Fruit fly (Drosophila melanogaster): ENCODE results near the gene Stip1.

The Stip1 gene

dm6 chr2L:277122-277671 is 17.7 kb upstream of the Stip1 start, which contains the start of gene smo (continued):
- no peak for TF ChIP-seq CG2875 (GFP tag; optimal IDR thresholded peaks at IDR 0.05)
- TF ChIP-seq CG7786 (GFP tag; optimal IDR thresholded peaks at IDR 0.05), result peak; percentile 24
- peak; percentile 36 for TF ChIP-seq Dip3 (GFP tag; optimal IDR thresholded peaks at IDR 0.05)
- 0 out of 2 replicates have a peak, but pooled peaks have one; percentile 13 for TF ChIP-seq CG32767 (GFP tag; IDR thresholded peaks at IDR 0.05)
- TF ChIP-seq z (GFP tag; IDR thresholded peaks at IDR 0.05), result no peak
- TF ChIP-seq Nf-YA (GFP tag; IDR thresholded peaks at IDR 0.05), result no peak
- TF ChIP-seq HmgD (GFP tag; optimal IDR thresholded peaks at IDR 0.05), result peak; percentile 57
- TF ChIP-seq Blimp-1 (GFP tag; optimal IDR thresholded peaks at IDR 0.05), result no peak
- peak; percentile 86 for TF ChIP-seq Dll (GFP tag; IDR thresholded peaks at IDR 0.05; ENCODE audit: partially characterized antibody)
- TF ChIP-seq CG12391 (tag; optimal IDR thresholded peaks at IDR 0.05), result peak; percentile 57
- TF ChIP-seq Sin3A (optimal IDR thresholded peaks at IDR 0.05), result peak; percentile 100
- no peak for TF ChIP-seq abd-A (tag; optimal IDR thresholded peaks at IDR 0.05)
- TF ChIP-seq Hr3 (GFP tag; optimal IDR thresholded peaks at IDR 0.05), result peak; percentile 33
- TF ChIP-seq fd102C (GFP tag; optimal IDR thresholded peaks at IDR 0.05), result no peak
- TF ChIP-seq CG2116 (GFP tag; optimal IDR thresholded peaks at IDR 0.05), result peak; percentile 90
- no peak for TF ChIP-seq klu (GFP tag; IDR thresholded peaks at IDR 0.05)
- no peak for TF ChIP-seq CG16815 (GFP tag; optimal IDR thresholded peaks at IDR 0.05)
- peak; percentile 89 for TF ChIP-seq CG16813 (GFP tag; IDR thresholded peaks at IDR 0.05; ENCODE audit: partially characterized antibody)
- TF ChIP-seq Dfd (GFP tag; optimal IDR thresholded peaks at IDR 0.05), result no peak
- no peak for TF ChIP-seq CG17802 (tag; optimal IDR thresholded peaks at IDR 0.05)
- peak; percentile 51 for TF ChIP-seq shn (GFP tag; optimal IDR thresholded peaks at IDR 0.05)
- TF ChIP-seq Lpt (GFP tag; optimal IDR thresholded peaks at IDR 0.05), result no peak
- TF ChIP-seq sisA (GFP tag; IDR thresholded peaks at IDR 0.05), result peak; percentile 44; the same call in 1 of the 2 replicates
- no peak for TF ChIP-seq Aef1 (GFP tag; IDR thresholded peaks at IDR 0.05)
- no peak for TF ChIP-seq CG5245 (GFP tag; optimal IDR thresholded peaks at IDR 0.05)
- peak; percentile 81 for TF ChIP-seq hkb (optimal IDR thresholded peaks at IDR 0.05)
- TF ChIP-seq hkb (GFP tag; IDR thresholded peaks at IDR 0.05), result no peak
- TF ChIP-seq run (tag; optimal IDR thresholded peaks at IDR 0.05), result no peak
- no peak for TF ChIP-seq Oaz (GFP tag; IDR thresholded peaks at IDR 0.05)
- no peak for TF ChIP-seq CG10462 (GFP tag; optimal IDR thresholded peaks at IDR 0.05)
- TF ChIP-seq CG7271 (tag; optimal IDR thresholded peaks at IDR 0.05), result peak; percentile 16
- TF ChIP-seq D19A (tag; optimal IDR thresholded peaks at IDR 0.05), result no peak
- TF ChIP-seq Bgb (GFP tag; IDR thresholded peaks at IDR 0.05; ENCODE audit: partially characterized antibody), result peak; percentile 87
- TF ChIP-seq CG7372 (GFP tag; IDR thresholded peaks at IDR 0.05), result no peak
- no peak for TF ChIP-seq Ada2b (GFP tag; IDR thresholded peaks at IDR 0.05)
- TF ChIP-seq Drgx (GFP tag; IDR thresholded peaks at IDR 0.05), result no peak
- no peak for TF ChIP-seq Hmx (GFP tag; optimal IDR thresholded peaks at IDR 0.05)
- TF ChIP-seq HLH4C (GFP tag; IDR thresholded peaks at IDR 0.05; ENCODE audit: partially characterized antibody), result peak; percentile 86
- TF ChIP-seq CG9727 (GFP tag; optimal IDR thresholded peaks at IDR 0.05), result peak; percentile 47
- TF ChIP-seq CG13296 (GFP tag; optimal IDR thresholded peaks at IDR 0.05), result no peak
- no peak for TF ChIP-seq gcm (GFP tag; optimal IDR thresholded peaks at IDR 0.05)
- no peak for TF ChIP-seq Gsc (GFP tag; IDR thresholded peaks at IDR 0.05)
- TF ChIP-seq Fer1 (GFP tag; optimal IDR thresholded peaks at IDR 0.05), result no peak
- TF ChIP-seq sim (GFP tag; IDR thresholded peaks at IDR 0.05), result no peak
- TF ChIP-seq Dad (GFP tag; optimal IDR thresholded peaks at IDR 0.05), result no peak
- TF ChIP-seq Abd-B (GFP tag; optimal IDR thresholded peaks at IDR 0.05), result peak; percentile 80
- TF ChIP-seq kah (GFP tag; optimal IDR thresholded peaks at IDR 0.05), result no peak
- peak; percentile 67 for TF ChIP-seq Dp (GFP tag; optimal IDR thresholded peaks at IDR 0.05)
- TF ChIP-seq CG43689 (GFP tag; IDR thresholded peaks at IDR 0.05), result no peak
- no peak for TF ChIP-seq sens-2 (GFP tag; IDR thresholded peaks at IDR 0.05)
- peak; percentile 90 for TF ChIP-seq CG13287 (GFP tag; IDR thresholded peaks at IDR 0.05; ENCODE audit: partially characterized antibody)
- no peak for TF ChIP-seq usp (GFP tag; optimal IDR thresholded peaks at IDR 0.05)
